Worm (Caenorhabditis elegans) whole organism, young adult: Measurements from ENCODE around the gene glt-4.

Experiments
- B0035.1 ChIP-seq: sonication (generic microtip); optimal IDR thresholded peaks from 2 replicates; lab custom pipeline; 2016; ENCODE audit warnings: missing genetic modification characterization, mild to moderate bottlenecking, missing compliant biosample characterization, missing genotype, missing genetic modification reagents
- D2030.7 ChIP-seq: fragments of 200-800 bp; sonication (Bioruptor generic); IDR thresholded peaks from 2 replicates; pipeline ENCODE4 v1.3.6; 2022; ENCODE audit warnings: missing genetic modification reagents, missing genetic modification characterization, missing compliant biosample characterization
- F22D6.2 ChIP-seq: sonication (generic microtip); optimal IDR thresholded peaks from 2 replicates; lab custom pipeline; 2016; ENCODE audit warnings: mild to moderate bottlenecking, missing genetic modification characterization, missing compliant biosample characterization
- F39B2.1 ChIP-seq: fragments of 200-800 bp; sonication (Bioruptor generic); IDR thresholded peaks from 2 replicates; pipeline ENCODE4 v1.3.6; 2022; ENCODE audit warnings: missing genetic modification reagents, missing genetic modification characterization, missing compliant biosample characterization
- F49E8.2 ChIP-seq: sonication (generic microtip); optimal IDR thresholded peaks from 3 replicates; lab custom pipeline; 2017; ENCODE audit warnings: missing genetic modification characterization, mild to moderate bottlenecking, missing compliant biosample characterization, antibody characterized with exemption, moderate library complexity; ENCODE audit not compliant: insufficient read depth
- F52B5.7 ChIP-seq: sonication (generic microtip); optimal IDR thresholded peaks from 2 replicates; lab custom pipeline; 2016; ENCODE audit warnings: mild to moderate bottlenecking, missing genetic modification characterization, missing compliant biosample characterization
- F55B11.4 ChIP-seq: sonication (generic microtip); optimal IDR thresholded peaks from 2 replicates; lab custom pipeline; 2016; ENCODE audit warnings: missing compliant biosample characterization, missing genetic modification characterization, borderline replicate concordance; ENCODE audit not compliant: insufficient read depth
- F57A8.1 ChIP-seq: fragments of 200-800 bp; sonication (Bioruptor generic); optimal IDR thresholded peaks from 2 replicates; lab custom pipeline; 2018; ENCODE audit warnings: mild to moderate bottlenecking, missing genetic modification characterization, moderate library complexity, missing compliant biosample characterization
- F57C9.4 ChIP-seq: sonication (generic microtip); optimal IDR thresholded peaks from 2 replicates; lab custom pipeline; 2017; ENCODE audit warnings: mild to moderate bottlenecking, missing genetic modification characterization, missing compliant biosample characterization
- K11D2.4 ChIP-seq: fragments of 200-800 bp; sonication (Bioruptor generic); IDR thresholded peaks from 2 replicates; pipeline ENCODE4 v1.3.6; 2022; ENCODE audit warnings: missing genetic modification reagents, missing genetic modification characterization, missing compliant biosample characterization
- K12H6.12 ChIP-seq: fragments of 200-800 bp; sonication (Bioruptor generic); optimal IDR thresholded peaks from 2 replicates; lab custom pipeline; 2018; ENCODE audit warnings: mild to moderate bottlenecking, missing genetic modification characterization, missing compliant biosample characterization
- T26A5.8 ChIP-seq: sonication (generic microtip); optimal IDR thresholded peaks from 2 replicates; lab custom pipeline; 2016; ENCODE audit warnings: missing genetic modification characterization, missing compliant biosample characterization
- Y53F4B.3 ChIP-seq: fragments of 200-800 bp; sonication (Bioruptor generic); IDR thresholded peaks from 2 replicates; pipeline ENCODE4 v1.3.6; 2022; ENCODE audit warnings: missing genetic modification reagents, missing genetic modification characterization, missing compliant biosample characterization
- Y56A3A.18 ChIP-seq: fragments of 200-800 bp; sonication (Bioruptor generic); IDR thresholded peaks from 2 replicates; pipeline ENCODE4 v1.3.6; 2022; ENCODE audit warnings: missing genetic modification reagents, missing genetic modification characterization, missing compliant biosample characterization
- Y79H2A.3 ChIP-seq: fragments of 200-800 bp; sonication (Bioruptor generic); conservative IDR thresholded peaks from 2 replicates; pipeline ENCODE4 v1.3.6; 2022; ENCODE audit warnings: missing genetic modification reagents, missing genetic modification characterization, missing compliant biosample characterization
- ZK185.1 ChIP-seq: sonication (generic microtip); optimal IDR thresholded peaks from 2 replicates; lab custom pipeline; 2016; ENCODE audit warnings: mild to moderate bottlenecking, missing genetic modification characterization, missing compliant biosample characterization; ENCODE audit not compliant: poor library complexity, severe bottlenecking
- akir-1 ChIP-seq: fragments of 200-800 bp; sonication (Bioruptor generic); optimal IDR thresholded peaks from 2 replicates; lab custom pipeline; 2018; ENCODE audit warnings: mild to moderate bottlenecking, missing genetic modification characterization, moderate library complexity, missing compliant biosample characterization
- aptf-3 ChIP-seq: fragments of 200-800 bp; sonication (Bioruptor generic); IDR thresholded peaks from 2 replicates; pipeline ENCODE4 v1.3.6; 2022; ENCODE audit warnings: missing genetic modification characterization, missing compliant biosample characterization
- atf-7 ChIP-seq: sonication (generic microtip); optimal IDR thresholded peaks from 2 replicates; lab custom pipeline; 2017; ENCODE audit warnings: mild to moderate bottlenecking, missing genetic modification characterization, missing compliant biosample characterization
- attf-6 ChIP-seq: fragments of 200-800 bp; sonication (Bioruptor generic); IDR thresholded peaks from 2 replicates; pipeline ENCODE4 v1.3.6; 2022; ENCODE audit warnings: missing genetic modification reagents, missing genetic modification characterization, missing compliant biosample characterization
- ceh-100 ChIP-seq: fragments of 200-800 bp; sonication (Bioruptor generic); IDR thresholded peaks from 2 replicates; pipeline ENCODE4 v1.3.6; 2022; ENCODE audit warnings: missing genetic modification reagents, missing genetic modification characterization, missing compliant biosample characterization
- ceh-79 ChIP-seq: sonication (generic microtip); optimal IDR thresholded peaks from 2 replicates; lab custom pipeline; 2017; ENCODE audit warnings: mild to moderate bottlenecking, missing genetic modification characterization, missing compliant biosample characterization
- efl-1 ChIP-seq: fragments of 150-350 bp; optimal IDR thresholded peaks from 2 replicates; lab custom pipeline; 2014; ENCODE audit warnings: missing biosample characterization, missing genetic modification reagents, missing genetic modification characterization
- gei-17 ChIP-seq: fragments of 200-800 bp; sonication (Bioruptor generic); optimal IDR thresholded peaks from 2 replicates; lab custom pipeline; 2018; ENCODE audit warnings: mild to moderate bottlenecking, missing genetic modification characterization, missing compliant biosample characterization
- hrde-1 ChIP-seq: sonication (generic microtip); optimal IDR thresholded peaks from 2 replicates; lab custom pipeline; 2016; ENCODE audit warnings: missing genetic modification characterization, mild to moderate bottlenecking, missing compliant biosample characterization, moderate library complexity, missing genotype, missing genetic modification reagents, borderline replicate concordance
- let-526 ChIP-seq: fragments of 200-800 bp; sonication (Bioruptor generic); IDR thresholded peaks from 2 replicates; pipeline ENCODE4 v1.3.6; 2022; ENCODE audit warnings: missing genetic modification reagents, missing genetic modification characterization, missing compliant biosample characterization
- let-607 ChIP-seq, 2 experiments: fragments of 200-800 bp in 1 of 2; sonication (Bioruptor generic) in 1 of 2; sonication (generic microtip) in 1 of 2; optimal IDR thresholded peaks; 2 replicates each; lab custom pipeline; 2016 to 2018; ENCODE audit warnings: mild to moderate bottlenecking in 2 of 2, missing compliant biosample characterization in 2 of 2, missing genetic modification characterization in 2 of 2, moderate library complexity in 2 of 2, missing genotype in 1 of 2
- lin-26 ChIP-seq: fragments of 200-800 bp; sonication (Bioruptor generic); IDR thresholded peaks from 2 replicates; pipeline ENCODE4 v1.3.6; 2022; ENCODE audit warnings: missing genetic modification reagents, missing genetic modification characterization, missing compliant biosample characterization
- lin-35 ChIP-seq, 3 experiments: fragments of 150-350 bp in 2 of 3; sonication (generic microtip) in 1 of 3; optimal IDR thresholded peaks; 2 replicates each; lab custom pipeline; 2014 to 2018; ENCODE audit warnings: missing biosample characterization in 3 of 3, missing genetic modification characterization in 3 of 3, missing genetic modification reagents in 3 of 3
- lsy-27 ChIP-seq: sonication (generic microtip); optimal IDR thresholded peaks from 2 replicates; lab custom pipeline; 2017; ENCODE audit warnings: missing genetic modification characterization, mild to moderate bottlenecking, missing compliant biosample characterization, antibody characterized with exemption, missing genotype, borderline replicate concordance; ENCODE audit not compliant: insufficient read depth
- madf-10 ChIP-seq: sonication (generic microtip); optimal IDR thresholded peaks from 2 replicates; lab custom pipeline; 2016; ENCODE audit warnings: mild to moderate bottlenecking, missing genetic modification characterization, missing compliant biosample characterization
- mcd-1 ChIP-seq: fragments of 200-800 bp; sonication (Bioruptor generic); IDR thresholded peaks from 2 replicates; pipeline ENCODE4 v1.3.6; 2022; ENCODE audit warnings: missing genetic modification reagents, missing genetic modification characterization, missing compliant biosample characterization
- nfyb-1 ChIP-seq: fragments of 200-800 bp; sonication (Bioruptor generic); IDR thresholded peaks from 2 replicates; pipeline ENCODE4 v1.3.6; 2022; ENCODE audit warnings: missing genetic modification reagents, missing genetic modification characterization, missing compliant biosample characterization
- nhr-80 ChIP-seq: sonication (generic microtip); optimal IDR thresholded peaks from 2 replicates; lab custom pipeline; 2016; ENCODE audit warnings: missing genetic modification characterization, missing compliant biosample characterization
- rcor-1 ChIP-seq: fragments of 200-800 bp; sonication (Bioruptor generic); IDR thresholded peaks from 2 replicates; pipeline ENCODE4 v1.3.6; 2022; ENCODE audit warnings: missing genetic modification reagents, missing genetic modification characterization, missing compliant biosample characterization
- repo-1 ChIP-seq: sonication (generic microtip); optimal IDR thresholded peaks from 2 replicates; lab custom pipeline; 2017; ENCODE audit warnings: mild to moderate bottlenecking, missing genetic modification characterization, missing compliant biosample characterization
- sea-2 ChIP-seq: fragments of 200-800 bp; sonication (Bioruptor generic); IDR thresholded peaks from 2 replicates; pipeline ENCODE4 v1.3.6; 2022; ENCODE audit warnings: missing genetic modification characterization, missing compliant biosample characterization
- snpc-1.3 ChIP-seq: sonication (generic microtip); optimal IDR thresholded peaks from 2 replicates; lab custom pipeline; 2017; ENCODE audit warnings: missing genetic modification characterization, mild to moderate bottlenecking, missing compliant biosample characterization, antibody characterized with exemption, moderate library complexity, missing genotype, missing genetic modification reagents; ENCODE audit not compliant: insufficient read depth
- somi-1 ChIP-seq: fragments of 200-800 bp; sonication (Bioruptor generic); optimal IDR thresholded peaks from 2 replicates; lab custom pipeline; 2018; ENCODE audit warnings: mild to moderate bottlenecking, missing genetic modification characterization, missing compliant biosample characterization
- unc-130 ChIP-seq: sonication (generic microtip); optimal IDR thresholded peaks from 2 replicates; lab custom pipeline; 2016; ENCODE audit warnings: missing genetic modification reagents, missing genetic modification characterization, missing compliant biosample characterization
- unc-62 ChIP-seq: fragments of 150-350 bp; optimal IDR thresholded peaks from 2 replicates; lab custom pipeline; 2014; ENCODE audit warnings: missing biosample characterization, missing genetic modification reagents, missing genetic modification characterization
- zim-3 ChIP-seq: sonication (generic microtip); optimal IDR thresholded peaks from 2 replicates; lab custom pipeline; 2017; ENCODE audit warnings: mild to moderate bottlenecking, missing genetic modification characterization, moderate library complexity, missing compliant biosample characterization
- ztf-18 ChIP-seq: sonication (generic microtip); optimal IDR thresholded peaks from 2 replicates; lab custom pipeline; 2016; ENCODE audit warnings: missing genotype, mild to moderate bottlenecking, missing genetic modification characterization, missing compliant biosample characterization
- ztf-22 ChIP-seq: fragments of 200-800 bp; sonication (Bioruptor generic); optimal IDR thresholded peaks from 2 replicates; lab custom pipeline; 2018; ENCODE audit warnings: mild to moderate bottlenecking, missing genetic modification characterization, moderate library complexity, missing compliant biosample characterization
- ztf-28 ChIP-seq: fragments of 200-800 bp; sonication (Bioruptor generic); IDR thresholded peaks from 2 replicates; pipeline ENCODE4 v1.3.6; 2022; ENCODE audit warnings: missing genetic modification reagents, missing genetic modification characterization, missing compliant biosample characterization
- ztf-3 ChIP-seq: fragments of 200-800 bp; sonication (Bioruptor generic); optimal IDR thresholded peaks from 2 replicates; lab custom pipeline; 2018; ENCODE audit warnings: mild to moderate bottlenecking, missing genetic modification characterization, missing compliant biosample characterization

Gene glt-4

DNA sequence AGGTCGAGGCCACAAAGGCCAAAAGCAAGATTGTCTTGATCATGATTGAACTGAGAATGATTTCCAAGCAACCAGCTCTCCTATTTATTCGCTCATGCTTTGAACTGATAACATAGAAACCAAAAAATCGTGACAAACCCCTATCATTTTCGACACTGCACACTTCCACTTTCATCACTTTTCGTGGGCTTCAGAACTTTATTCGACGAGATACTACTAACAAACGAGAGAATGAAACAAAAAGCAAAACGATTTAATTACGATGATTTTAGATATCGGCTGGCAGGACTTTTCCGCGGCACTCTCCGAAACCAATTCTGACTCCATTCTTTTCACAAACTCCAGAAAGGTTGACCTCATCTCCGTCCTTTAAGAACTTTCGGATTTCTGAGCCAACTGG lies 43.3 kb downstream of the glt-4 start, which contains the start of gene asp-14:
Gene asp-14 (minus strand): TSS at position 101 of the 400 bp plus-strand sequence.
- TF ChIP-seq F39B2.1 (GFP tag; lab: Robert Waterston, UW) (no peak), ceh-100 (GFP tag; lab: Robert Waterston, UW) (no peak), hrde-1 (no peak), let-526 (GFP tag; lab: Robert Waterston, UW) (no peak), F52B5.7 (tag; lab: Kevin White, UChicago) (no peak), mcd-1 (no peak), F22D6.2 (tag; lab: Kevin White, UChicago) (no peak), sea-2 (GFP tag; lab: Robert Waterston, UW) (no peak), F57A8.1 (GFP tag; lab: Kevin White, UChicago) (no peak), Y53F4B.3 (GFP tag; lab: Robert Waterston, UW) (no peak), somi-1 (no peak), lin-26 (no peak), gei-17 (GFP tag; lab: Kevin White, UChicago) (no peak), atf-7 (tag; lab: Kevin White, UChicago) (no peak), lin-35 (GFP tag; optimal IDR thresholded peaks at IDR 0.05; lab: Kevin White, UChicago) (no peak), Y56A3A.18 (GFP tag; lab: Robert Waterston, UW) (no peak)

DNA sequence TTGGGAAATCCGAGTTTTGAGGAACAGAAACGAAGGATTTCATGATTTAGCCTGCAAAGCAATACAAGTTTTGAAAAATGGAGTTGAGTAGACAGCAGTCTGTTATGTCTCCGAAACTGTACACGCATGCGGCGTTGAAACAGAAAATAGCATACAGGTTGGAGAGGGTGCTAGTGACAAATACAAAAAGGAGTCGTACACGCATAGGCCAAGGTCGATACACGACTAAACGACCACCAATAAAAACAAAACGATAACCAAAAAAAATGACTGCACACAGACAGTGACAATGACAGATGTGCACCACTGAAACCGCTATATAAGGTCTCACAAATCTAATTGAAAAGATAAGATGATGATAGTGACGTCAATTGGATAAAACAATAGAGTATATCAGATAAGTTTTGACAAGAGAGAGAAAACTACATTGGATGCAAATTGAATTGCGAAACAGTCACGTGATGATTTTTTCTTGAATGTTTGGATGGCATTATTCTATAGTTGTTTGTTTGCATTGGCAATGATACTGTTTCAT lies 45.7 kb downstream of the glt-4 start, which contains the start of gene fah-1:
Gene fah-1 (minus strand): TSS at position 51 of the 535 bp plus-strand sequence.
- no peak for TF ChIP-seq nfyb-1 (GFP tag; lab: Robert Waterston, UW)
- no peak for TF ChIP-seq let-607 (tag; optimal IDR thresholded peaks at IDR 0.05; lab: Kevin White, UChicago)
- no peak for TF ChIP-seq K11D2.4 (GFP tag; lab: Robert Waterston, UW)
- no peak for TF ChIP-seq akir-1 (GFP tag; lab: Kevin White, UChicago)
- peak; percentile 39 for TF ChIP-seq somi-1
- no peak for TF ChIP-seq D2030.7 (GFP tag; lab: Robert Waterston, UW)
- no peak for TF ChIP-seq ztf-22 (GFP tag; lab: Kevin White, UChicago)
- no peak for TF ChIP-seq ztf-28 (GFP tag; lab: Robert Waterston, UW)
- TF ChIP-seq unc-62 = peak; percentile 71
- TF ChIP-seq K12H6.12 (tag; lab: Kevin White, UChicago) = no peak
- TF ChIP-seq madf-10 (tag; lab: Kevin White, UChicago) = no peak
- TF ChIP-seq F49E8.2 (tag; lab: Kevin White, UChicago) = no peak
- TF ChIP-seq ztf-3 (GFP tag; lab: Kevin White, UChicago) = no peak
- TF ChIP-seq attf-6 = no peak
- TF ChIP-seq ztf-18 (tag; lab: Kevin White, UChicago) = no peak
- no peak for TF ChIP-seq B0035.1
- TF ChIP-seq mcd-1 = no peak
- TF ChIP-seq rcor-1 (GFP tag; lab: Robert Waterston, UW) = no peak
- TF ChIP-seq repo-1 (tag; lab: Kevin White, UChicago) = no peak
- TF ChIP-seq efl-1 (GFP tag; lab: Kevin White, UChicago) = no peak
- no peak for TF ChIP-seq F55B11.4 (tag; lab: Kevin White, UChicago)
- peak; percentile 81 for TF ChIP-seq nhr-80 (tag; lab: Kevin White, UChicago)
- TF ChIP-seq ZK185.1 (tag; lab: Kevin White, UChicago) = no peak
- peak; percentile 46 for TF ChIP-seq atf-7 (tag; lab: Kevin White, UChicago)
- no peak for TF ChIP-seq T26A5.8 (tag; lab: Kevin White, UChicago)
- TF ChIP-seq snpc-1.3 (tag; lab: Kevin White, UChicago) = no peak
- peak; percentile 34 for TF ChIP-seq gei-17 (GFP tag; lab: Kevin White, UChicago)
- no peak for TF ChIP-seq lsy-27 (tag; lab: Kevin White, UChicago)
- TF ChIP-seq F57C9.4 (tag; lab: Kevin White, UChicago) = no peak
- TF ChIP-seq zim-3 (tag; lab: Kevin White, UChicago) = no peak
- TF ChIP-seq ceh-100 (GFP tag; lab: Robert Waterston, UW) = no peak
- TF ChIP-seq aptf-3 (GFP tag; lab: Robert Waterston, UW) = no peak
- TF ChIP-seq Y79H2A.3 (GFP tag; lab: Robert Waterston, UW) = no peak
- no peak for TF ChIP-seq unc-130 (GFP tag; lab: Kevin White, UChicago)
- no peak for TF ChIP-seq ceh-79 (tag; lab: Kevin White, UChicago)
